Worm (Caenorhabditis elegans): ENCODE results near the gene pqn-51.

ce11 chrV:5053335-5053734, 3.9 kb downstream of the pqn-51 start, which contains the start of gene cwp-4:
- TF ChIP-seq ztf-23 (GFP tag; IDR thresholded peaks at IDR 0.05) = no peak
- no peak for TF ChIP-seq ref-1 (GFP tag; conservative IDR thresholded peaks at IDR 0.05)
- TF ChIP-seq tab-1 (GFP tag; IDR thresholded peaks at IDR 0.05) = no peak

Data from whole organism, midembryonic.